Fruit fly (Drosophila melanogaster) whole organism, embryonic: ENCODE results near the gene Bace.
A peak's percentile ranks its signal among the peaks of the same experiment; 100 is the strongest.

ENCODE experiments used
- Asciz ChIP-seq: fragments of 200-800 bp; sonication (Bioruptor generic); optimal IDR thresholded peaks from 2 replicates; lab custom pipeline; 2017; ENCODE audit warnings: missing biosample characterization, mild to moderate bottlenecking, missing genetic modification characterization, missing genetic modification reagents
- Atf6 ChIP-seq: fragments of 200-800 bp; sonication (Bioruptor generic); IDR thresholded peaks from 2 replicates; pipeline ENCODE4 v1.3.6; 2022; ENCODE audit warnings: missing biosample characterization, missing genetic modification characterization
- B-H1 ChIP-seq: fragments of 200-800 bp; sonication (Bioruptor generic); IDR thresholded peaks from 3 replicates; pipeline ENCODE4 v1.3.6; 2022; ENCODE audit warnings: missing biosample characterization, missing genetic modification characterization
- BtbVII ChIP-seq: fragments of 200-800 bp; sonication (Bioruptor generic); optimal IDR thresholded peaks from 3 replicates; lab custom pipeline; 2017; ENCODE audit warnings: missing biosample characterization, mild to moderate bottlenecking, missing genetic modification characterization
- CG10147 ChIP-seq: fragments of 200-800 bp; sonication (Bioruptor generic); optimal IDR thresholded peaks from 2 replicates; lab custom pipeline; 2019; ENCODE audit warnings: missing biosample characterization, mild to moderate bottlenecking, missing genetic modification characterization, moderate library complexity
- CG10209 ChIP-seq: fragments of 200-800 bp; sonication (Bioruptor generic); optimal IDR thresholded peaks from 3 replicates; lab custom pipeline; 2017; ENCODE audit warnings: missing biosample characterization, mild to moderate bottlenecking, missing genetic modification characterization, missing genetic modification reagents
- CG10321 ChIP-seq: fragments of 200-800 bp; sonication (Bioruptor generic); IDR thresholded peaks from 2 replicates; pipeline ENCODE4 v1.3.6; 2022; ENCODE audit warnings: missing biosample characterization, missing genetic modification characterization
- CG11695 ChIP-seq: fragments of 200-800 bp; sonication (Bioruptor generic); IDR thresholded peaks from 3 replicates; pipeline ENCODE4 v1.3.6; 2022; ENCODE audit warnings: missing biosample characterization, missing genetic modification characterization
- CG12391 ChIP-seq: fragments of 200-800 bp; sonication (Bioruptor generic); optimal IDR thresholded peaks from 3 replicates; lab custom pipeline; 2018; ENCODE audit warnings: missing biosample characterization, mild to moderate bottlenecking, missing genetic modification characterization, moderate library complexity
- CG14014 ChIP-seq: fragments of 200-800 bp; sonication (Bioruptor generic); IDR thresholded peaks from 2 replicates; pipeline ENCODE4 v1.3.6; 2022; ENCODE audit warnings: missing biosample characterization, missing genetic modification characterization
- CG1603 ChIP-seq: fragments of 200-800 bp; sonication (Bioruptor generic); optimal IDR thresholded peaks from 2 replicates; lab custom pipeline; 2019; ENCODE audit warnings: missing biosample characterization, mild to moderate bottlenecking, missing genetic modification characterization, moderate library complexity
- CG16815 ChIP-seq: fragments of 200-800 bp; sonication (Bioruptor generic); optimal IDR thresholded peaks from 3 replicates; lab custom pipeline; 2017; ENCODE audit warnings: missing biosample characterization, mild to moderate bottlenecking, missing genetic modification characterization
- CG18599 ChIP-seq: fragments of 200-800 bp; sonication (Bioruptor generic); optimal IDR thresholded peaks from 3 replicates; lab custom pipeline; 2017; ENCODE audit warnings: missing biosample characterization, missing genetic modification characterization, mild to moderate bottlenecking, moderate library complexity, missing genetic modification reagents
- CG5180 ChIP-seq: fragments of 200-800 bp; sonication (Bioruptor generic); optimal IDR thresholded peaks from 3 replicates; lab custom pipeline; 2017; ENCODE audit warnings: missing biosample characterization, missing genetic modification characterization, mild to moderate bottlenecking, moderate library complexity, missing genetic modification reagents
- CG6654 ChIP-seq: fragments of 200-800 bp; sonication (Bioruptor generic); optimal IDR thresholded peaks from 2 replicates; lab custom pipeline; 2017; ENCODE audit warnings: missing biosample characterization, mild to moderate bottlenecking, missing genetic modification characterization
- CG6791 ChIP-seq: fragments of 200-800 bp; sonication (Bioruptor generic); IDR thresholded peaks from 3 replicates; pipeline ENCODE4 v1.3.6; 2022; ENCODE audit warnings: missing biosample characterization, missing genetic modification characterization; ENCODE audit not compliant: partially characterized antibody
- Chrac-16 ChIP-seq: fragments of 200-800 bp; sonication (Bioruptor generic); optimal IDR thresholded peaks from 3 replicates; lab custom pipeline; 2016; ENCODE audit warnings: missing biosample characterization, missing genetic modification characterization
- Deaf1 ChIP-seq: fragments of 200-800 bp; optimal IDR thresholded peaks from 3 replicates; lab custom pipeline; 2019; ENCODE audit warnings: missing biosample characterization, mild to moderate bottlenecking, missing genetic modification characterization, moderate library complexity
- Dll ChIP-seq: fragments of 200-800 bp; sonication (Bioruptor generic); IDR thresholded peaks from 4 replicates; pipeline ENCODE4 v1.3.6; 2022; ENCODE audit warnings: missing biosample characterization, missing genetic modification characterization; ENCODE audit not compliant: partially characterized antibody
- Doc2 ChIP-seq: fragments of 200-800 bp; sonication (Bioruptor generic); IDR thresholded peaks from 2 replicates; pipeline ENCODE4 v1.3.6; 2022; ENCODE audit warnings: missing biosample characterization, missing genetic modification characterization
- Doc3 ChIP-seq: fragments of 200-800 bp; sonication (Bioruptor generic); IDR thresholded peaks from 3 replicates; pipeline ENCODE4 v1.3.6; 2022; ENCODE audit warnings: missing biosample characterization, missing genetic modification characterization; ENCODE audit not compliant: partially characterized antibody
- Dp ChIP-seq: fragments of 200-800 bp; sonication (Bioruptor generic); optimal IDR thresholded peaks from 2 replicates; lab custom pipeline; 2018; ENCODE audit warnings: missing biosample characterization, mild to moderate bottlenecking, missing genetic modification characterization, moderate library complexity
- Ets97D ChIP-seq: fragments of 200-800 bp; sonication (Bioruptor generic); optimal IDR thresholded peaks from 3 replicates; lab custom pipeline; 2016; ENCODE audit warnings: missing biosample characterization, missing genetic modification characterization
- Hr3 ChIP-seq: fragments of 200-800 bp; sonication (Bioruptor generic); optimal IDR thresholded peaks from 3 replicates; lab custom pipeline; 2016; ENCODE audit warnings: missing biosample characterization, missing genetic modification characterization
- MTF-1 ChIP-seq: fragments of 200-800 bp; sonication (Bioruptor generic); optimal IDR thresholded peaks from 2 replicates; lab custom pipeline; 2018; ENCODE audit warnings: missing biosample characterization, mild to moderate bottlenecking, missing genetic modification characterization, borderline replicate concordance
- Mrtf ChIP-seq: fragments of 200-800 bp; sonication (Bioruptor generic); IDR thresholded peaks from 3 replicates; pipeline ENCODE4 v1.3.6; 2022; ENCODE audit warnings: missing biosample characterization, missing genetic modification characterization
- Myb ChIP-seq: fragments of 200-800 bp; sonication (Bioruptor generic); optimal IDR thresholded peaks from 2 replicates; lab custom pipeline; 2016; ENCODE audit warnings: missing biosample characterization, missing genetic modification characterization
- NFAT ChIP-seq: fragments of 200-800 bp; sonication (Bioruptor generic); IDR thresholded peaks from 2 replicates; pipeline ENCODE4 v1.3.6; 2022; ENCODE audit warnings: missing biosample characterization, missing genetic modification characterization
- Pdp1 ChIP-seq, 2 experiments: fragments of 200-800 bp; sonication (Bioruptor generic); optimal IDR thresholded peaks; 3 replicates each; lab custom pipeline; 2016; ENCODE audit warnings: missing biosample characterization in 2 of 2, missing genetic modification characterization in 2 of 2, mild to moderate bottlenecking in 1 of 2, moderate library complexity in 1 of 2
- Sox102F ChIP-seq: fragments of 200-800 bp; sonication (Bioruptor generic); optimal IDR thresholded peaks from 2 replicates; lab custom pipeline; 2018; ENCODE audit warnings: missing biosample characterization, mild to moderate bottlenecking, missing genetic modification characterization, moderate library complexity
- Stat92E ChIP-seq, 3 experiments: fragments of >200 bp in 2 of 3; fragments of 200-800 bp in 1 of 3; sonication (Bioruptor generic) in 1 of 3; optimal IDR thresholded peaks; 2 replicates each; lab custom pipeline; 2017 to 2019; ENCODE audit warnings: missing biosample characterization in 3 of 3, missing genetic modification characterization in 3 of 3, mild to moderate bottlenecking in 1 of 3, moderate library complexity in 1 of 3
- Xrp1 ChIP-seq: fragments of 200-800 bp; sonication (Bioruptor generic); IDR thresholded peaks from 2 replicates; pipeline ENCODE4 v1.3.6; 2022; ENCODE audit warnings: missing biosample characterization, missing genetic modification characterization
- al ChIP-seq: fragments of 200-800 bp; sonication (Bioruptor generic); IDR thresholded peaks from 2 replicates; pipeline ENCODE4 v1.3.6; 2022; ENCODE audit warnings: missing biosample characterization, missing genetic modification characterization
- ara ChIP-seq: fragments of 200-800 bp; sonication (Bioruptor generic); IDR thresholded peaks from 2 replicates; pipeline ENCODE4 v1.3.6; 2022; ENCODE audit warnings: missing biosample characterization, missing genetic modification characterization
- cad ChIP-seq: fragments of >200 bp; optimal IDR thresholded peaks from 2 replicates; lab custom pipeline; 2017; ENCODE audit warnings: missing biosample characterization, missing genetic modification characterization
- dan ChIP-seq: fragments of 200-800 bp; sonication (Bioruptor generic); IDR thresholded peaks from 2 replicates; pipeline ENCODE4 v1.3.6; 2022; ENCODE audit warnings: missing biosample characterization, missing genetic modification characterization
- esg ChIP-seq: fragments of 200-800 bp; sonication (Bioruptor generic); conservative IDR thresholded peaks from 2 replicates; pipeline ENCODE4 v1.3.6; 2022; ENCODE audit warnings: missing biosample characterization, missing genetic modification characterization
- gro ChIP-seq: fragments of 200-800 bp; sonication (Bioruptor generic); optimal IDR thresholded peaks from 2 replicates; lab custom pipeline; 2016; ENCODE audit warnings: missing biosample characterization, missing genetic modification characterization
- her ChIP-seq: fragments of 200-800 bp; sonication (Bioruptor generic); optimal IDR thresholded peaks from 2 replicates; lab custom pipeline; 2016; ENCODE audit warnings: missing biosample characterization, missing genetic modification characterization
- lmd ChIP-seq: fragments of 200-800 bp; sonication (Bioruptor generic); IDR thresholded peaks from 2 replicates; pipeline ENCODE4 v1.3.6; 2022; ENCODE audit warnings: missing biosample characterization, missing genetic modification characterization
- lola ChIP-seq, 3 experiments: fragments of >200 bp in 2 of 3; fragments of 200-800 bp in 1 of 3; sonication (Bioruptor generic) in 1 of 3; optimal IDR thresholded peaks; 2 replicates each; lab custom pipeline; 2017 to 2019; ENCODE audit warnings: missing biosample characterization in 3 of 3, missing genetic modification characterization in 3 of 3, mild to moderate bottlenecking in 1 of 3, moderate library complexity in 1 of 3
- otp ChIP-seq: fragments of 200-800 bp; sonication (Bioruptor generic); IDR thresholded peaks from 3 replicates; pipeline ENCODE4, ENCODE4 v1.3.6; 2022; ENCODE audit warnings: missing biosample characterization, missing genetic modification characterization
- pan ChIP-seq, 4 experiments: fragments of >200 bp in 3 of 4; fragments of 200-800 bp in 1 of 4; sonication (Bioruptor generic) in 1 of 4; optimal IDR thresholded peaks in 3 of 4; IDR thresholded peaks in 1 of 4; 2 replicates each; pipeline versions ENCODE4 v1.3.6 to Lab custom; 2017 to 2022; ENCODE audit warnings: missing biosample characterization in 2 of 4, missing genetic modification characterization in 2 of 4, mixed read lengths in 1 of 4
- pfk ChIP-seq: fragments of 200-800 bp; sonication (Bioruptor generic); optimal IDR thresholded peaks from 2 replicates; lab custom pipeline; 2018; ENCODE audit warnings: missing biosample characterization, mild to moderate bottlenecking, missing genetic modification characterization, moderate library complexity
- rib ChIP-seq: fragments of 200-800 bp; sonication (Bioruptor generic); IDR thresholded peaks from 2 replicates; pipeline ENCODE4 v1.3.6; 2022; ENCODE audit warnings: missing biosample characterization, missing genetic modification characterization
- slbo ChIP-seq: fragments of 200-800 bp; sonication (Bioruptor generic); IDR thresholded peaks from 2 replicates; pipeline ENCODE4 v1.3.6; 2022; ENCODE audit warnings: missing biosample characterization, missing genetic modification characterization
- sob ChIP-seq: fragments of 200-800 bp; sonication (Bioruptor generic); IDR thresholded peaks from 2 replicates; pipeline ENCODE4 v1.3.6; 2022; ENCODE audit warnings: missing biosample characterization, missing genetic modification characterization
- tap ChIP-seq: fragments of 200-800 bp; optimal IDR thresholded peaks from 3 replicates; lab custom pipeline; 2019; ENCODE audit warnings: missing biosample characterization, mild to moderate bottlenecking, missing genetic modification characterization, moderate library complexity
- tgo ChIP-seq: fragments of 200-800 bp; sonication (Bioruptor generic); IDR thresholded peaks from 3 replicates; pipeline ENCODE4 v1.3.6; 2022; ENCODE audit warnings: missing biosample characterization, missing genetic modification characterization

The Bace gene

dm6 chr2L:8473448-8473847, 22.7 kb downstream of the Bace start (continued):
- TF ChIP-seq slbo (GFP tag; lab: Robert Waterston, UW) (peak; percentile 59), CG5180 (peak; percentile 32), gro (GFP tag; lab: Kevin White, UChicago) (no peak), B-H1 (GFP tag; lab: Robert Waterston, UW) (peak; percentile 18; the same call in 1 of the 3 replicates), Dp (no peak), Deaf1 (tag; lab: Kevin White, UChicago) (no peak), cad (GFP tag; lab: Kevin White, UChicago) (no peak), ara (GFP tag; lab: Robert Waterston, UW) (peak; percentile 67; the same call in 1 of the 2 replicates), CG6654 (GFP tag; lab: Kevin White, UChicago) (peak; percentile 26), Stat92E (GFP tag; optimal IDR thresholded peaks at IDR 0.05; lab: Kevin White, UChicago) (no peak), Hr3 (GFP tag; lab: Kevin White, UChicago) (peak; percentile 6), CG12391 (tag; lab: Kevin White, UChicago) (peak; percentile 45), dan (GFP tag; lab: Robert Waterston, UW) (no peak), tap (tag; lab: Kevin White, UChicago) (peak; percentile 15), otp (GFP tag; lab: Robert Waterston, UW) (peak; percentile 75), CG11695 (peak; percentile 46; the same call in 1 of the 3 replicates), her (GFP tag; lab: Kevin White, UChicago) (no peak), tgo (GFP tag; lab: Robert Waterston, UW) (peak; percentile 73), Mrtf (GFP tag; lab: Robert Waterston, UW) (0 out of 3 replicates have a peak, but pooled peaks have one; percentile 46), al (no peak), esg (GFP tag; lab: Robert Waterston, UW) (peak; percentile 38; the same call in 1 of the 2 replicates), BtbVII (GFP tag; lab: Kevin White, UChicago) (peak; percentile 41), lmd (GFP tag; lab: Robert Waterston, UW) (peak; percentile 60; the same call in 1 of the 2 replicates), Myb (GFP tag; lab: Kevin White, UChicago) (no peak), Chrac-16 (GFP tag; lab: Kevin White, UChicago) (peak; percentile 0), Xrp1 (GFP tag; lab: Robert Waterston, UW) (peak; percentile 81), CG1603 (peak; percentile 11), CG18599 (GFP tag; lab: Kevin White, UChicago) (peak; percentile 77), pan (optimal IDR thresholded peaks at IDR 0.05; lab: Kevin White, UChicago) (no peak), pan (GFP tag; optimal IDR thresholded peaks at IDR 0.05 in 1 of 2, IDR thresholded peaks at IDR 0.05 in 1 of 2) (peak in 1 of 2 experiments; percentile 77), NFAT (GFP tag; lab: Robert Waterston, UW) (peak; percentile 43; the same call in 1 of the 2 replicates), CG6791 (no peak), Atf6 (GFP tag; lab: Robert Waterston, UW) (peak; percentile 55), Ets97D (GFP tag; lab: Kevin White, UChicago) (no peak), Doc3 (GFP tag; lab: Robert Waterston, UW) (no peak), CG10209 (peak; percentile 25), CG10147 (no peak), MTF-1 (GFP tag; lab: Kevin White, UChicago) (no peak), Doc2 (GFP tag; lab: Robert Waterston, UW) (no peak), CG16815 (peak; percentile 42), Sox102F (GFP tag; lab: Kevin White, UChicago) (peak; percentile 50), Dll (GFP tag; lab: Robert Waterston, UW) (no peak), sob (peak; percentile 53; the same call in 1 of the 2 replicates), CG10321 (no peak; the same call in 1 of the 2 replicates), Pdp1 (GFP tag; optimal IDR thresholded peaks at IDR 0.05; lab: Kevin White, UChicago) (peak in 1 of 2 experiments; percentile 22), pfk (no peak), lola (GFP tag; optimal IDR thresholded peaks at IDR 0.05; lab: Kevin White, UChicago) (peak in 1 of 3 experiments; percentile 63), CG14014 (GFP tag; lab: Robert Waterston, UW) (peak; percentile 47; the same call in 1 of the 2 replicates), Asciz (GFP tag; lab: Kevin White, UChicago) (peak; percentile 13), rib (GFP tag; lab: Robert Waterston, UW) (no peak)
